Fruit fly (Drosophila melanogaster) whole organism, pupa: Measurements from ENCODE around the gene Tis11.
A peak's percentile ranks its signal among the peaks of the same experiment; 100 is the strongest.

ENCODE experiments used
- CG13204 ChIP-seq: fragments of 200-800 bp; sonication (Bioruptor generic); optimal IDR thresholded peaks from 2 replicates; lab custom pipeline; 2018; ENCODE audit warnings: missing biosample characterization, mild to moderate bottlenecking, missing genetic modification characterization, moderate library complexity
- CG17806 ChIP-seq: fragments of 200-800 bp; sonication (Bioruptor generic); optimal IDR thresholded peaks from 2 replicates; lab custom pipeline; 2018; ENCODE audit warnings: missing biosample characterization, mild to moderate bottlenecking, missing genetic modification characterization, moderate library complexity
- CG4496 ChIP-seq: fragments of 200-800 bp; sonication (Bioruptor generic); IDR thresholded peaks from 3 replicates; pipeline ENCODE4 v1.3.6; 2022; ENCODE audit warnings: missing biosample characterization, missing genetic modification characterization
- CG8159 ChIP-seq: fragments of 200-800 bp; sonication (Bioruptor generic); optimal IDR thresholded peaks from 3 replicates; lab custom pipeline; 2018; ENCODE audit warnings: missing biosample characterization, mild to moderate bottlenecking, missing genetic modification characterization, moderate library complexity
- CG8301 ChIP-seq: fragments of 200-800 bp; sonication (Bioruptor generic); optimal IDR thresholded peaks from 2 replicates; lab custom pipeline; 2018; ENCODE audit warnings: missing biosample characterization, mild to moderate bottlenecking, missing genetic modification characterization
- D1 ChIP-seq: fragments of 200-800 bp; sonication (Bioruptor generic); optimal IDR thresholded peaks from 2 replicates; lab custom pipeline; 2018; ENCODE audit warnings: missing biosample characterization, mild to moderate bottlenecking, missing genetic modification characterization, moderate library complexity
- Pif1A ChIP-seq: fragments of 200-800 bp; sonication (Bioruptor generic); optimal IDR thresholded peaks from 3 replicates; lab custom pipeline; 2016; ENCODE audit warnings: missing biosample characterization, missing genetic modification characterization
- Snoo ChIP-seq: fragments of 200-800 bp; sonication (Bioruptor generic); optimal IDR thresholded peaks from 3 replicates; lab custom pipeline; 2017; ENCODE audit warnings: missing biosample characterization, mild to moderate bottlenecking, missing genetic modification characterization, inconsistent platforms

dm6 chrX:12673833-12674541 is 14.8 kb downstream of the Tis11 start:
- peak; percentile 44 for TF ChIP-seq Snoo (tag; lab: Kevin White, UChicago)
- peak; percentile 69 for TF ChIP-seq CG4496 (GFP tag; lab: Robert Waterston, UW)
- peak; percentile 36 for TF ChIP-seq CG17806 (tag; lab: Kevin White, UChicago)
- TF ChIP-seq CG8159 (tag; lab: Kevin White, UChicago) = peak; percentile 45
- TF ChIP-seq Pif1A (GFP tag; lab: Kevin White, UChicago) = peak; percentile 27
- TF ChIP-seq CG8301 (tag; lab: Kevin White, UChicago) = peak; percentile 47
- no peak for TF ChIP-seq D1 (tag; lab: Kevin White, UChicago)
- peak; percentile 65 for TF ChIP-seq CG13204 (GFP tag; lab: Kevin White, UChicago)
